Worm (Caenorhabditis elegans) whole organism, mixed stage, embryonic: ENCODE results near the gene C46F9.5.
A peak's percentile ranks its signal among the peaks of the same experiment; 100 is the strongest.

ENCODE experiments used
- M03D4.4 ChIP-seq: sonication (generic microtip); optimal IDR thresholded peaks from 2 replicates; lab custom pipeline; 2017; ENCODE audit warnings: mild to moderate bottlenecking, missing genetic modification characterization, missing compliant biosample characterization
- blmp-1 ChIP-seq: fragments of 150-350 bp; optimal IDR thresholded peaks from 2 replicates; lab custom pipeline; 2014; ENCODE audit warnings: missing biosample characterization, missing genetic modification characterization
- ceh-39 ChIP-seq: fragments of 150-350 bp; optimal IDR thresholded peaks from 2 replicates; lab custom pipeline; 2014; ENCODE audit warnings: missing biosample characterization, missing genetic modification characterization
- ceh-43 ChIP-seq: fragments of 200-800 bp; sonication (Bioruptor generic); optimal IDR thresholded peaks from 2 replicates; lab custom pipeline; 2018; ENCODE audit warnings: mild to moderate bottlenecking, missing genetic modification characterization, moderate library complexity, missing compliant biosample characterization
- ces-1 ChIP-seq: fragments of 150-350 bp; optimal IDR thresholded peaks from 2 replicates; lab custom pipeline; 2014; ENCODE audit warnings: missing biosample characterization, missing genetic modification reagents, missing genetic modification characterization
- cnd-1 ChIP-seq: fragments of 200-800 bp; sonication (Bioruptor generic); optimal IDR thresholded peaks from 2 replicates; lab custom pipeline; 2018; ENCODE audit warnings: mild to moderate bottlenecking, missing genetic modification characterization, missing compliant biosample characterization
- elt-1 ChIP-seq: sonication (generic microtip); optimal IDR thresholded peaks from 2 replicates; lab custom pipeline; 2017; ENCODE audit warnings: missing genetic modification characterization, mild to moderate bottlenecking, missing compliant biosample characterization, antibody characterized with exemption, moderate library complexity, borderline replicate concordance; ENCODE audit not compliant: insufficient read depth
- elt-3 ChIP-seq: fragments of 150-350 bp; optimal IDR thresholded peaks from 2 replicates; lab custom pipeline; 2014; ENCODE audit warnings: missing biosample characterization, missing genetic modification characterization
- flh-1 ChIP-seq: fragments of 200-800 bp; sonication (Bioruptor generic); optimal IDR thresholded peaks from 2 replicates; lab custom pipeline; 2018; ENCODE audit warnings: mild to moderate bottlenecking, missing genetic modification characterization, moderate library complexity, missing compliant biosample characterization
- ham-2 ChIP-seq: fragments of 200-800 bp; sonication (Bioruptor generic); optimal IDR thresholded peaks from 2 replicates; lab custom pipeline; 2018; ENCODE audit warnings: mild to moderate bottlenecking, missing genetic modification characterization, missing compliant biosample characterization
- hlh-1 ChIP-seq: fragments of 150-350 bp; optimal IDR thresholded peaks from 2 replicates; lab custom pipeline; 2014; ENCODE audit warnings: missing biosample characterization, missing genetic modification reagents, missing genetic modification characterization
- lin-32 ChIP-seq: fragments of 200-800 bp; sonication (Bioruptor generic); optimal IDR thresholded peaks from 2 replicates; lab custom pipeline; 2018; ENCODE audit warnings: mild to moderate bottlenecking, missing genetic modification characterization, missing compliant biosample characterization
- lsy-2 ChIP-seq: fragments of 150-350 bp; optimal IDR thresholded peaks from 2 replicates; lab custom pipeline; 2014; ENCODE audit warnings: missing biosample characterization, missing genetic modification characterization
- mab-5 ChIP-seq: fragments of 150-350 bp; optimal IDR thresholded peaks from 2 replicates; lab custom pipeline; 2014; ENCODE audit warnings: missing biosample characterization, missing genetic modification characterization
- mls-2 ChIP-seq: sonication (generic microtip); optimal IDR thresholded peaks from 2 replicates; lab custom pipeline; 2016; ENCODE audit warnings: mild to moderate bottlenecking, missing genetic modification characterization, moderate library complexity, missing compliant biosample characterization
- nhr-12 ChIP-seq: fragments of 150-350 bp; optimal IDR thresholded peaks from 2 replicates; lab custom pipeline; 2014; ENCODE audit warnings: missing biosample characterization, missing genetic modification characterization
- nhr-237 ChIP-seq: fragments of 150-350 bp; optimal IDR thresholded peaks from 2 replicates; lab custom pipeline; 2014; ENCODE audit warnings: missing biosample characterization, missing genetic modification characterization
- nhr-28 ChIP-seq: fragments of 150-350 bp; optimal IDR thresholded peaks from 2 replicates; lab custom pipeline; 2014; ENCODE audit warnings: missing biosample characterization, missing genetic modification characterization
- nhr-76 ChIP-seq: sonication (generic microtip); optimal IDR thresholded peaks from 2 replicates; lab custom pipeline; 2017; ENCODE audit warnings: missing biosample characterization, missing genetic modification characterization
- pha-4 ChIP-seq: fragments of 150-350 bp; optimal IDR thresholded peaks from 2 replicates; lab custom pipeline; 2018; ENCODE audit warnings: missing biosample characterization, missing genetic modification reagents, missing genetic modification characterization
- sem-2 ChIP-seq: fragments of 200-800 bp; sonication (Bioruptor generic); optimal IDR thresholded peaks from 2 replicates; lab custom pipeline; 2018; ENCODE audit warnings: mild to moderate bottlenecking, missing genetic modification characterization, missing compliant biosample characterization
- snpc-4 ChIP-seq: fragments of 150-350 bp; optimal IDR thresholded peaks from 2 replicates; lab custom pipeline; 2014; ENCODE audit warnings: missing biosample characterization, missing genetic modification characterization
- sptf-1 ChIP-seq: sonication (generic microtip); optimal IDR thresholded peaks from 2 replicates; lab custom pipeline; 2017; ENCODE audit warnings: mild to moderate bottlenecking, missing genetic modification characterization, moderate library complexity, missing compliant biosample characterization
- tbx-8 ChIP-seq: fragments of 200-800 bp; sonication (Bioruptor generic); optimal IDR thresholded peaks from 2 replicates; lab custom pipeline; 2018; ENCODE audit warnings: mild to moderate bottlenecking, missing genetic modification characterization, moderate library complexity, missing compliant biosample characterization
- unc-120 ChIP-seq: sonication (generic microtip); optimal IDR thresholded peaks from 2 replicates; lab custom pipeline; 2017; ENCODE audit warnings: missing genetic modification characterization, missing compliant biosample characterization; ENCODE audit not compliant: poor library complexity, severe bottlenecking
- unc-39 ChIP-seq: fragments of 150-350 bp; optimal IDR thresholded peaks from 2 replicates; lab custom pipeline; 2014; ENCODE audit warnings: missing biosample characterization, missing genetic modification characterization
- unc-62 ChIP-seq: fragments of 150-350 bp; optimal IDR thresholded peaks from 2 replicates; lab custom pipeline; 2014; ENCODE audit warnings: missing biosample characterization, missing genetic modification reagents, missing genetic modification characterization
- ztf-11 ChIP-seq: fragments of 150-350 bp; optimal IDR thresholded peaks from 2 replicates; lab custom pipeline; 2014; ENCODE audit warnings: missing biosample characterization, missing genetic modification characterization

The C46F9.5 gene

ce11 chrII:1895278-1895677, at the start of gene C46F9.5:
C46F9.5 (plus strand) TSS chrII:1895578.
- no peak for TF ChIP-seq lin-32 (GFP tag; lab: Kevin White, UChicago)
- TF ChIP-seq nhr-76 (tag; lab: Kevin White, UChicago): no peak
- no peak for TF ChIP-seq hlh-1
- TF ChIP-seq sem-2 (GFP tag; lab: Kevin White, UChicago): no peak
- TF ChIP-seq ztf-11 (tag; lab: Kevin White, UChicago): no peak
- no peak for TF ChIP-seq blmp-1
- no peak for TF ChIP-seq unc-62 (GFP tag; lab: Kevin White, UChicago)
- TF ChIP-seq unc-39 (tag; lab: Kevin White, UChicago): no peak
- no peak for TF ChIP-seq unc-120
- TF ChIP-seq ceh-39 (tag; lab: Kevin White, UChicago): no peak
- TF ChIP-seq sptf-1: no peak
- TF ChIP-seq snpc-4: no peak
- TF ChIP-seq, all 35 proteins: peak for 0

ce11 chrII:1848109-1848508, 47.3 kb upstream of the C46F9.5 start, which contains the start of gene fbxb-97:
fbxb-97 (minus strand) TSS chrII:1848161.
- TF ChIP-seq elt-3: no peak
- TF ChIP-seq unc-120: peak; percentile 51

ce11 chrII:1850299-1850698, 45.1 kb upstream of the C46F9.5 start, which contains the start of gene fbxb-96:
fbxb-96 (minus strand) TSS chrII:1850399.
- TF ChIP-seq hlh-1 (no peak), cnd-1 (tag; lab: Kevin White, UChicago) (no peak), sem-2 (GFP tag; lab: Kevin White, UChicago) (no peak), mab-5 (no peak), nhr-12 (no peak), pha-4 (tag; lab: Kevin White, UChicago) (no peak), elt-3 (no peak), nhr-28 (tag; lab: Kevin White, UChicago) (no peak), flh-1 (GFP tag; lab: Kevin White, UChicago) (no peak), unc-39 (tag; lab: Kevin White, UChicago) (no peak)

- TF ChIP-seq elt-1 (tag; lab: Kevin White, UChicago): peak; percentile 62
- peak; percentile 85 for TF ChIP-seq elt-3
- TF ChIP-seq lin-32 (GFP tag; lab: Kevin White, UChicago): no peak
These were observed 44.5 kb upstream of the C46F9.5 start, which contains the start of gene C52E2.3 for ce11 chrII:1850840-1851294. C52E2.3 (plus strand) TSS chrII:1851244.

DNA sequence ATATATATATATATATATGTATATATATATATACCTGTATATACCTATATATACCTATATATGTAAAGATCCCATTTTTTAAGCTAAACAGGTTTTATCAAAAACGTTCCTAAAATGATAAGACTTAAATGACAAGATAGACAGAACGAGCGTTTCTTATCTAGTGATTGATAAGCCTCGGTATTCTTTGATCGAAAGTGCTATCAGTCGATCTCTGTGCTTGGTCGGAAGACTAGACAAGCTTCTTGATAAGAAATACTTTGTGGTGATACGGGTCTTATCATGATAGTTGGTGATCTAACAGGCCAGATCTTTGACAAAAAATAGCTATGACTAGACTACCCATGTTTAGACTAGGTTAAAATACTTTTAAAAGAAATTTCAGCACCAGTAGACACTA, 43.7 kb upstream of the C46F9.5 start:
- TF ChIP-seq tbx-8 (GFP tag; lab: Kevin White, UChicago) (no peak), nhr-76 (tag; lab: Kevin White, UChicago) (no peak), mls-2 (tag; lab: Kevin White, UChicago) (no peak), lin-32 (GFP tag; lab: Kevin White, UChicago) (no peak), snpc-4 (no peak), mab-5 (no peak), nhr-28 (tag; lab: Kevin White, UChicago) (no peak), hlh-1 (no peak), nhr-12 (no peak), ceh-43 (GFP tag; lab: Kevin White, UChicago) (no peak), ham-2 (GFP tag; lab: Kevin White, UChicago) (no peak), pha-4 (tag; lab: Kevin White, UChicago) (no peak), ceh-39 (tag; lab: Kevin White, UChicago) (no peak), lsy-2 (tag; lab: Kevin White, UChicago) (no peak)

ce11 chrII:1852503-1852902, 42.9 kb upstream of the C46F9.5 start, which contains the start of gene C52E2.2:
C52E2.2 (plus strand) TSS chrII:1852803.
- no peak for TF ChIP-seq pha-4 (tag; lab: Kevin White, UChicago)
- TF ChIP-seq M03D4.4 (tag; lab: Kevin White, UChicago): no peak
- no peak for TF ChIP-seq ces-1
- no peak for TF ChIP-seq nhr-237 (tag; lab: Kevin White, UChicago)
- TF ChIP-seq sem-2 (GFP tag; lab: Kevin White, UChicago): no peak
- no peak for TF ChIP-seq ceh-39 (tag; lab: Kevin White, UChicago)
- no peak for TF ChIP-seq tbx-8 (GFP tag; lab: Kevin White, UChicago)
